Fruit fly (Drosophila melanogaster) whole organism, prepupa: ENCODE data around the gene gry.

Source experiments
- Blimp-1 ChIP-seq: fragments of 200-800 bp; sonication (Bioruptor generic); optimal IDR thresholded peaks from 3 replicates; lab custom pipeline; 2017; ENCODE audit warnings: missing biosample characterization, missing genetic modification characterization, mild to moderate bottlenecking, moderate library complexity, missing genetic modification reagents
- CG10631 ChIP-seq: fragments of 200-800 bp; sonication (Bioruptor generic); optimal IDR thresholded peaks from 2 replicates; lab custom pipeline; 2016; ENCODE audit warnings: missing biosample characterization, missing genetic modification characterization
- CG10669 ChIP-seq: fragments of 200-800 bp; sonication (Bioruptor generic); optimal IDR thresholded peaks from 3 replicates; lab custom pipeline; 2018; ENCODE audit warnings: missing biosample characterization, mild to moderate bottlenecking, missing genetic modification characterization, moderate library complexity
- CG11762 ChIP-seq: fragments of 200-800 bp; sonication (Bioruptor generic); optimal IDR thresholded peaks from 3 replicates; lab custom pipeline; 2016; ENCODE audit warnings: missing biosample characterization, missing genetic modification characterization; ENCODE audit not compliant: insufficient read depth
- CG11902 ChIP-seq: fragments of 200-800 bp; sonication (Bioruptor generic); optimal IDR thresholded peaks from 3 replicates; lab custom pipeline; 2016; ENCODE audit warnings: missing biosample characterization, missing genetic modification characterization
- CG15336 ChIP-seq: fragments of 200-800 bp; sonication (Bioruptor generic); IDR thresholded peaks from 2 replicates; pipeline ENCODE4 v1.3.6; 2022; ENCODE audit warnings: missing biosample characterization, missing genetic modification characterization
- CG16779 ChIP-seq: fragments of 200-800 bp; sonication (Bioruptor generic); optimal IDR thresholded peaks from 3 replicates; lab custom pipeline; 2017; ENCODE audit warnings: missing biosample characterization, mild to moderate bottlenecking, missing genetic modification characterization
- CG3032 ChIP-seq: fragments of 200-800 bp; optimal IDR thresholded peaks from 2 replicates; lab custom pipeline; 2019; ENCODE audit warnings: missing biosample characterization, mild to moderate bottlenecking, missing genetic modification characterization, moderate library complexity
- CG31627 ChIP-seq: fragments of 200-800 bp; sonication (Bioruptor generic); optimal IDR thresholded peaks from 3 replicates; lab custom pipeline; 2016; ENCODE audit warnings: missing biosample characterization, missing genetic modification characterization
- CG32006 ChIP-seq: fragments of 200-800 bp; sonication (Bioruptor generic); optimal IDR thresholded peaks from 3 replicates; lab custom pipeline; 2017; ENCODE audit warnings: missing biosample characterization, mild to moderate bottlenecking, missing genetic modification characterization
- CG34406 ChIP-seq: fragments of 200-800 bp; sonication (Bioruptor generic); optimal IDR thresholded peaks from 3 replicates; lab custom pipeline; 2016; ENCODE audit warnings: missing biosample characterization, missing genetic modification characterization
- CG3919 ChIP-seq: fragments of 200-800 bp; sonication (Bioruptor generic); optimal IDR thresholded peaks from 3 replicates; lab custom pipeline; 2016; ENCODE audit warnings: missing biosample characterization, missing genetic modification characterization
- CG6163 ChIP-seq: fragments of 200-800 bp; sonication (Bioruptor generic); IDR thresholded peaks from 3 replicates; pipeline ENCODE4 v1.3.6; 2022; ENCODE audit warnings: missing biosample characterization, missing genetic modification characterization
- CG6276 ChIP-seq: fragments of 200-800 bp; sonication (Bioruptor generic); optimal IDR thresholded peaks from 2 replicates; lab custom pipeline; 2017; ENCODE audit warnings: missing biosample characterization, mild to moderate bottlenecking, missing genetic modification characterization
- CG6808 ChIP-seq: fragments of 200-800 bp; sonication (Bioruptor generic); optimal IDR thresholded peaks from 3 replicates; lab custom pipeline; 2017; ENCODE audit warnings: missing biosample characterization, missing genetic modification characterization, mild to moderate bottlenecking, moderate library complexity, missing genetic modification reagents
- CG6854 ChIP-seq: fragments of 200-800 bp; sonication (Bioruptor generic); optimal IDR thresholded peaks from 2 replicates; lab custom pipeline; 2017; ENCODE audit warnings: missing biosample characterization, mild to moderate bottlenecking, missing genetic modification characterization
- CG7368 ChIP-seq: fragments of 200-800 bp; sonication (Bioruptor generic); optimal IDR thresholded peaks from 3 replicates; lab custom pipeline; 2016; ENCODE audit warnings: missing biosample characterization, missing genetic modification characterization
- CG8119 ChIP-seq: fragments of 200-800 bp; sonication (Bioruptor generic); IDR thresholded peaks from 3 replicates; pipeline ENCODE4 v1.3.6; 2022; ENCODE audit warnings: missing biosample characterization, missing genetic modification characterization
- CG8319 ChIP-seq: fragments of 200-800 bp; sonication (Bioruptor generic); optimal IDR thresholded peaks from 3 replicates; lab custom pipeline; 2016; ENCODE audit warnings: missing biosample characterization, missing genetic modification characterization
- CG9139 ChIP-seq: fragments of 200-800 bp; sonication (Bioruptor generic); optimal IDR thresholded peaks from 3 replicates; lab custom pipeline; 2017; ENCODE audit warnings: missing biosample characterization, mild to moderate bottlenecking, missing genetic modification characterization
- Eip75B ChIP-seq: fragments of 200-800 bp; sonication (Bioruptor generic); optimal IDR thresholded peaks from 3 replicates; lab custom pipeline; 2016; ENCODE audit warnings: missing biosample characterization, missing genetic modification characterization
- Eip78C ChIP-seq: fragments of 200-800 bp; sonication (Bioruptor generic); peaks from one replicate; lab custom pipeline; 2016; ENCODE audit warnings: missing biosample characterization, missing genetic modification characterization
- Lpt ChIP-seq: fragments of 200-800 bp; sonication (Bioruptor generic); optimal IDR thresholded peaks from 3 replicates; lab custom pipeline; 2016; ENCODE audit warnings: missing biosample characterization, missing genetic modification characterization
- Sox14 ChIP-seq: fragments of 200-800 bp; sonication (Bioruptor generic); optimal IDR thresholded peaks from 3 replicates; lab custom pipeline; 2016; ENCODE audit warnings: missing biosample characterization, missing genetic modification characterization
- achi ChIP-seq: fragments of 200-800 bp; sonication (Bioruptor generic); optimal IDR thresholded peaks from 3 replicates; lab custom pipeline; 2016; ENCODE audit warnings: missing biosample characterization, missing genetic modification characterization
- cyc ChIP-seq: fragments of 200-800 bp; sonication (Bioruptor generic); optimal IDR thresholded peaks from 3 replicates; lab custom pipeline; 2016; ENCODE audit warnings: missing biosample characterization, missing genetic modification characterization
- dac ChIP-seq: fragments of 200-800 bp; sonication (Bioruptor generic); optimal IDR thresholded peaks from 2 replicates; lab custom pipeline; 2017; ENCODE audit warnings: missing biosample characterization, mild to moderate bottlenecking, missing genetic modification characterization
- dsx ChIP-seq: fragments of 200-800 bp; optimal IDR thresholded peaks from 3 replicates; lab custom pipeline; 2019; ENCODE audit warnings: missing biosample characterization, mild to moderate bottlenecking, missing genetic modification characterization, moderate library complexity; ENCODE audit not compliant: poor library complexity, severe bottlenecking
- eg ChIP-seq: fragments of 200-800 bp; sonication (Bioruptor generic); IDR thresholded peaks from 3 replicates; pipeline ENCODE4 v1.3.6; 2022; ENCODE audit warnings: missing biosample characterization, missing genetic modification characterization
- esn ChIP-seq: fragments of 200-800 bp; sonication (Bioruptor generic); optimal IDR thresholded peaks from 2 replicates; lab custom pipeline; 2016; ENCODE audit warnings: missing biosample characterization, mild to moderate bottlenecking, missing genetic modification characterization, moderate library complexity
- fd59A ChIP-seq: fragments of 200-800 bp; sonication (Bioruptor generic); optimal IDR thresholded peaks from 2 replicates; lab custom pipeline; 2017; ENCODE audit warnings: missing biosample characterization, mild to moderate bottlenecking, missing genetic modification characterization, missing genetic modification reagents
- fd85E ChIP-seq: fragments of 200-800 bp; sonication (Bioruptor generic); optimal IDR thresholded peaks from 3 replicates; lab custom pipeline; 2016; ENCODE audit warnings: missing biosample characterization, missing genetic modification characterization
- fkh ChIP-seq: fragments of 200-800 bp; sonication (Bioruptor generic); optimal IDR thresholded peaks from 3 replicates; lab custom pipeline; 2017; ENCODE audit warnings: missing biosample characterization, mild to moderate bottlenecking, missing genetic modification characterization, moderate library complexity
- lz ChIP-seq: fragments of 200-800 bp; sonication (Bioruptor generic); optimal IDR thresholded peaks from 3 replicates; lab custom pipeline; 2016; ENCODE audit warnings: missing biosample characterization, missing genetic modification characterization
- net ChIP-seq: fragments of 200-800 bp; sonication (Bioruptor generic); optimal IDR thresholded peaks from 3 replicates; lab custom pipeline; 2016; ENCODE audit warnings: missing biosample characterization, missing genetic modification characterization
- salr ChIP-seq, 2 experiments: fragments of 200-800 bp; sonication (Bioruptor generic); optimal IDR thresholded peaks; 3 replicates each; lab custom pipeline; 2016 to 2018; ENCODE audit warnings: missing biosample characterization in 2 of 2, missing genetic modification characterization in 2 of 2, mild to moderate bottlenecking in 1 of 2
- spab ChIP-seq: fragments of 200-800 bp; sonication (Bioruptor generic); optimal IDR thresholded peaks from 2 replicates; lab custom pipeline; 2017; ENCODE audit warnings: missing biosample characterization, mild to moderate bottlenecking, missing genetic modification characterization, missing genetic modification reagents
- ss ChIP-seq, 2 experiments: fragments of 200-800 bp; sonication (Bioruptor generic); optimal IDR thresholded peaks; 2 replicates in 1 of 2; 3 replicates in 1 of 2; lab custom pipeline; 2017 to 2018; ENCODE audit warnings: mild to moderate bottlenecking in 2 of 2, missing biosample characterization in 2 of 2, missing genetic modification characterization in 2 of 2, moderate library complexity in 1 of 2
- svp ChIP-seq: fragments of 200-800 bp; sonication (Bioruptor generic); peaks from one replicate; lab custom pipeline; 2016; ENCODE audit warnings: missing biosample characterization, missing genetic modification characterization
- topi ChIP-seq: fragments of 200-800 bp; sonication (Bioruptor generic); optimal IDR thresholded peaks from 3 replicates; lab custom pipeline; 2016; ENCODE audit warnings: missing biosample characterization, missing genetic modification characterization

Gene gry

DNA sequence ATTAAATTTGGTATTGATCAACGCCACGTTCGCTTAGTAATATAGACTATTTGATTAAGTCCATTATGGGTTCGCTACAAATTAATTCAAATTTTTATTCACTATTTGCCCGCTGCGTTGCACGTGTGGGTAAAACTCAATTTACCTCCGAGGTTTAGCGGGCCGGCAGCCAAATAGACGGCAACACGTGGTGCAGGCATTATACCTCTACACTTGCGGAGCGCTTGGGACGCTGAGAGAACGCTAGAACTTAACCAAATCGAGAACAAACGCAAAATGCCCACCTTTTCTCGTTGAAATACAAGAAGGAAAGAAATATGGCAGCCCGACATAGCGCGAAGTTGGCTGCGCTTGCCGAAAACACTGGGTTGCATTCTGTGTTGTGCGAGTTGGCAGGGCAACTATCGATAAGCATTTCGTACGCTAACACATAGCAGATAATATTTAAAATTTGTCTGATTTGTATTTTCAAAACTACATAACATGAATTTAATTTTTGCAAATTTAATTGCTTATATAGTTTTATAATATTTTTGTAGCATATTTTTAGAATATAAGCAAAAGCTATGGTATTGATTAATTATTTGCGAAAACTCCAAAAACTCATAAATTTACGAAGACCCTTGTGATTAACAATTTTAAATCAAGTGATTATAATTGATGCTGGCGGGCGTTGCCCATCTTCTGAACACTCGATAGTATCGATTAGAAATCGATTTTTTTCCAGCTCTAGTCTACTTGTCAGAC lies 23.9 kb downstream of the gry start, which contains the start of the genes RpL28 and eIF1 (continued):
- TF ChIP-seq CG6276 (GFP tag; lab: Kevin White, UChicago) = no peak
- no peak for TF ChIP-seq spab (GFP tag; lab: Kevin White, UChicago)
- peak; percentile 86 for TF ChIP-seq topi (GFP tag; lab: Kevin White, UChicago)
- TF ChIP-seq ss (GFP tag; optimal IDR thresholded peaks at IDR 0.05; lab: Kevin White, UChicago) = peak; percentile 29 to 89
- peak; percentile 31 for TF ChIP-seq fd85E (GFP tag; lab: Kevin White, UChicago)
- TF ChIP-seq CG10631 (GFP tag; lab: Kevin White, UChicago) = peak; percentile 77
- peak; percentile 91 for TF ChIP-seq lz (GFP tag; lab: Kevin White, UChicago)
- TF ChIP-seq fkh (GFP tag; lab: Kevin White, UChicago) = peak; percentile 34
- peak; percentile 65 to 91 for TF ChIP-seq salr (GFP tag; optimal IDR thresholded peaks at IDR 0.05; lab: Kevin White, UChicago)
- peak; percentile 96 for TF ChIP-seq Eip78C
- peak; percentile 95 for TF ChIP-seq achi (GFP tag; lab: Kevin White, UChicago)
- TF ChIP-seq dsx = peak; percentile 5

DNA sequence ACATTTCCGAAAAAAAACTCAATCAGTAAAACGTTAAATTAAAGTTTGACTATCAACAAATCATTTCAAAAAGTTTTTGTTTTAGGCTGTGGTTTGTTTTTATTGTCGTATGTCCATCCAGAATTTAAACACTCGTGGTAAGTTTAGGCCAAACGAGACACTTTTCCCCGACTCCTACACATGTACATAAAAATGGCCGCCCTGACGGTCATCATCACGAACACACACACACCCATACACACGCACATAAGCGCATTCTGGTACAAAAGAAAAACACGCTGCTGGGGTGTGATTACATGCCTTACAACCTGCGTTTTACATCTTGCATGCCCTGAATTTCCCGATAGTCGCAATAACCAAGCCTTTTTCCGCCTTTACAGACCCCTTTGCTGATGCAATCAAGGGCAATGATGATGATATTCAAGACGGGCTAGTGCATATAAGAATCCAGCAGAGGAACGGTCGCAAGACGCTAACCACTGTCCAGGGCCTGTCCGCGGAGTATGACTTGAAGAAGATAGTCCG lies 24.6 kb downstream of the gry start:
- TF ChIP-seq CG32006 (GFP tag; lab: Kevin White, UChicago) = no peak
- no peak for TF ChIP-seq dac (GFP tag; lab: Kevin White, UChicago)
- no peak for TF ChIP-seq Eip78C
- TF ChIP-seq spab (GFP tag; lab: Kevin White, UChicago) = no peak
- TF ChIP-seq svp (GFP tag; lab: Kevin White, UChicago) = no peak
- no peak for TF ChIP-seq CG34406 (GFP tag; lab: Kevin White, UChicago)
- TF ChIP-seq CG31627 (GFP tag; lab: Kevin White, UChicago) = no peak
- TF ChIP-seq fd59A = no peak
- TF ChIP-seq fd85E (GFP tag; lab: Kevin White, UChicago) = no peak
- TF ChIP-seq CG9139 (GFP tag; lab: Kevin White, UChicago) = no peak
- TF ChIP-seq Sox14 = no peak
- TF ChIP-seq eg (GFP tag; lab: Robert Waterston, UW) = no peak
- no peak for TF ChIP-seq CG8319 (GFP tag; lab: Kevin White, UChicago)
- TF ChIP-seq CG16779 (tag; lab: Kevin White, UChicago) = no peak
- no peak for TF ChIP-seq fkh (GFP tag; lab: Kevin White, UChicago)
- TF ChIP-seq cyc (GFP tag; lab: Kevin White, UChicago) = no peak
- no peak for TF ChIP-seq Eip75B (GFP tag; lab: Kevin White, UChicago)
- no peak for TF ChIP-seq CG6808
- TF ChIP-seq CG15336 (GFP tag; lab: Robert Waterston, UW) = no peak
- TF ChIP-seq ss (GFP tag; optimal IDR thresholded peaks at IDR 0.05; lab: Kevin White, UChicago) = no peak

DNA sequence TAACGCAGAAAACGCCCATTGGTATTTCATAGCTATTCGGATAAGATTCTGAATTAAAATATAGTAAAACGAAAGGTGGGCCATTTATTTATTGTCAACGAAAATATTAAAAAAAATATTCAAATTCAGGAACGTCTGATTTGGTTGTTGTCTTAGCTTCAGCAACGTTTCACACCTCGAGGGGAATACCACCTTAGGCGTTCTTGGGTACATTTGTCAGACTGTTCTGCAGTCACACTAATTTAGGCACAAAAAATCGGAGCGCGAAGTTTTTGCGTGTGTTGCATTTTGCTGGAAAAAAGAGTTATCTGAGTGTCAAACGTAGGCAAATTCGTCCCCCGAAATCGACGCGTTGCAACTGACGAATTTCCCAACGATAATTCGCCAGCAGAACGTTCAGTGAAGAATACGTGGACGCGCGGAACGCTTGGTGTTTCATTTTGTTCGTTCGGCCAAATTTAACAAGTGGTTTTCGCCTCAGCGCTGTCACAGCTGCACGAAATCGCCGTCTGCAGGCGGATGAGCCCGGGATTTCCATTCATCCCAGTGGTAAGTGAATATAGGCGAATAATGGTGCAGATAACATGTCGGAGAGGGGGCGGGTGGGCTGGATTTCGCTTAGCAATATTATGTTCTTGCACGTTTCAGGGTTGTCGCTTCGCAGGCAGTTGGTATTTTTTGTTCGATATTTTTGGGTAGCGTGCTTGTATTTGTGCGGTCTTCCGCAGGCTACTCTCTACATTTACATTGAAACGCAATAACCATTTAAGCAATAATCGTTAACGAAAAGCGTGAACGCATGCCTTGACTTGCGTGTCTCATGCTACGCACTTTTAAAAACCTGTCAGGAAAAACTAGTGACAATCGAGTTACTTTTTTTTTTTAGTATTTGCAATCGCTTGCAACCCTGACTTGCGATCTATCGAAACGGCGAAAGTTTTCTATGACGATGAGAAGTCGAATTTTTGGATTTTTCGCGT lies 26.1 kb downstream of the gry start, which contains the start of gene Larp4B:
Gene Larp4B, plus strand, starts transcription at position 99 of the 980 bp plus-strand sequence.
- peak; percentile 41 for TF ChIP-seq Blimp-1 (GFP tag; lab: Kevin White, UChicago)
- no peak for TF ChIP-seq fkh (GFP tag; lab: Kevin White, UChicago)
- TF ChIP-seq lz (GFP tag; lab: Kevin White, UChicago) = peak; percentile 8
- TF ChIP-seq CG7368 (GFP tag; lab: Kevin White, UChicago) = no peak
- TF ChIP-seq svp (GFP tag; lab: Kevin White, UChicago) = no peak
- no peak for TF ChIP-seq CG11902 (GFP tag; lab: Kevin White, UChicago)
- TF ChIP-seq CG8119 (GFP tag; lab: Robert Waterston, UW) = no peak
- peak; percentile 75 for TF ChIP-seq Eip78C
- no peak for TF ChIP-seq topi (GFP tag; lab: Kevin White, UChicago)
- TF ChIP-seq CG6163 (GFP tag; lab: Robert Waterston, UW) = no peak
- no peak for TF ChIP-seq dac (GFP tag; lab: Kevin White, UChicago)
- no peak for TF ChIP-seq net (GFP tag; lab: Kevin White, UChicago)
- TF ChIP-seq fd59A = no peak
- TF ChIP-seq CG31627 (GFP tag; lab: Kevin White, UChicago) = peak; percentile 38
- TF ChIP-seq CG10631 (GFP tag; lab: Kevin White, UChicago) = no peak
- peak; percentile 40 for TF ChIP-seq esn
- TF ChIP-seq CG3032 = no peak
- no peak for TF ChIP-seq CG11762 (GFP tag; lab: Kevin White, UChicago)
- no peak for TF ChIP-seq Lpt (GFP tag; lab: Kevin White, UChicago)
- TF ChIP-seq fd85E (GFP tag; lab: Kevin White, UChicago) = no peak
- no peak for TF ChIP-seq CG6854 (GFP tag; lab: Kevin White, UChicago)
- TF ChIP-seq ss (GFP tag; optimal IDR thresholded peaks at IDR 0.05; lab: Kevin White, UChicago) = no peak
- no peak for TF ChIP-seq CG10669
- TF ChIP-seq CG3919 (GFP tag; lab: Kevin White, UChicago) = no peak
- peak; percentile 43 for TF ChIP-seq Sox14
